Fruit fly (Drosophila melanogaster): ENCODE data around the gene Alg10.
A peak's percentile ranks its signal among the peaks of the same experiment; 100 is the strongest.

Alg10 gene

DNA sequence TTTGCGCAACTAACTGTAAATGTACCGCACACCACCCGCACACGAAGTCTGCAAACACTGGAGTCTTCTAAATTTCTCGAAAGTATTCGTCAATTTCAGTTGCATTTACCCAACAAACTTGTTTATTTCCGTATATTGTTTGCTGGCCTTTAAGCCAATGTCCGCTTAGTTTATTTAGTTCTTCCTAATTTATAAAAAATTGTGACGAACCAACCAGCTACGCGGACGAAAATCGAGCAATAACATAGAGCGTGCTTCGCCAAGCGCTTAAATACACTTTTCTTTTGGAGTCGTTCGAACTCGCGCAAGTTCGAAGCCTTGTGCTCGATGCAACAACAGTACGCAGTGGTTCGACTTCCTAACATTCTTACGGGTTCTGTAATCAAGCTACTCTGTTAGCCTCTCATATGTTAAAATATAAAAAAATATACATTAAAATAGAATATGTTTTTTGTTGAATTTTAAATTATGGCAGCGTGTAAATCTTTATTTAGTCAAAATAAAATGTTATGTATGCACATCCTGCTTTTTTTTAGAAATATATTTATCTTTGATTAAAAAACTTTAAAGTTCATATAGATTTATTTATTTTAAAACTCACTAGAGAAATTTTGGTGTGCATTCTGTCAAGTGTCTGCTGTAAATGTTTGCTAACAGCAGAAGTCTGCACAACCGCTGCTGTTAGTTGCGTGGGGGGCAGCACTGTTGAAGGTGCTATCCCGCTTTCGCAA, 32.7 kb downstream of the Alg10 start, which contains the start of gene GlcAT-P (continued):
- TF ChIP-seq CG11085 (GFP tag; IDR thresholded peaks at IDR 0.05) (0 out of 2 replicates have a peak, but pooled peaks have one; percentile 36), Abd-B (GFP tag; optimal IDR thresholded peaks at IDR 0.05) (no peak), CG17359 (tag; optimal IDR thresholded peaks at IDR 0.05) (peak; percentile 50), CG11696 (GFP tag; IDR thresholded peaks at IDR 0.05) (no peak), Doc3 (GFP tag; IDR thresholded peaks at IDR 0.05; ENCODE audit: partially characterized antibody) (no peak), abd-A (tag; optimal IDR thresholded peaks at IDR 0.05) (no peak), eyg (GFP tag; optimal IDR thresholded peaks at IDR 0.05) (no peak), CG11695 (GFP tag; IDR thresholded peaks at IDR 0.05) (peak; percentile 80), Hr78 (GFP tag; optimal IDR thresholded peaks at IDR 0.05) (peak in 1 of 2 experiments; percentile 26), gce (GFP tag; IDR thresholded peaks at IDR 0.05) (no peak), CG14667 (GFP tag; IDR thresholded peaks at IDR 0.05) (no peak), CG30403 (GFP tag; optimal IDR thresholded peaks at IDR 0.05) (peak; percentile 73), odd (GFP tag; optimal IDR thresholded peaks at IDR 0.05) (peak; percentile 55), Dbx (GFP tag; IDR thresholded peaks at IDR 0.05) (peak; percentile 73), grau (tag; optimal IDR thresholded peaks at IDR 0.05) (peak; percentile 89), da (GFP tag; optimal IDR thresholded peaks at IDR 0.05) (no peak), disco-r (GFP tag; optimal IDR thresholded peaks at IDR 0.05) (no peak), CG3163 (GFP tag; optimal IDR thresholded peaks at IDR 0.05) (no peak), CG2120 (GFP tag; optimal IDR thresholded peaks at IDR 0.05) (peak; percentile 46), shn (GFP tag; optimal IDR thresholded peaks at IDR 0.05) (no peak), Atf6 (GFP tag; IDR thresholded peaks at IDR 0.05) (peak; percentile 76; the same call in 1 of the 2 replicates), vfl (GFP tag; optimal IDR thresholded peaks at IDR 0.05) (no peak), toy (GFP tag; IDR thresholded peaks at IDR 0.05) (no peak), jing (GFP tag; optimal IDR thresholded peaks at IDR 0.05) (no peak), sr (GFP tag; IDR thresholded peaks at IDR 0.05) (no peak), zen (tag; optimal IDR thresholded peaks at IDR 0.05) (peak; percentile 4), CG6765 (GFP tag; optimal IDR thresholded peaks at IDR 0.05) (no peak), Lpt (GFP tag; optimal IDR thresholded peaks at IDR 0.05) (no peak), jigr1 (GFP tag; IDR thresholded peaks at IDR 0.05) (no peak), wek (GFP tag; optimal IDR thresholded peaks at IDR 0.05) (no peak), Sry-δ (GFP tag; optimal IDR thresholded peaks at IDR 0.05) (no peak), E2f2 (GFP tag; IDR thresholded peaks at IDR 0.05) (peak; percentile 50; the same call in 1 of the 2 replicates), B-H1 (GFP tag; IDR thresholded peaks at IDR 0.05) (peak; percentile 59; the same call in 2 of the 3 replicates), Jarid2 (GFP tag; optimal IDR thresholded peaks at IDR 0.05) (peak; percentile 74), YL-1 (GFP tag; optimal IDR thresholded peaks at IDR 0.05) (peak; percentile 13), Xrp1 (GFP tag; IDR thresholded peaks at IDR 0.05) (peak; percentile 74), hb (GFP tag; IDR thresholded peaks at IDR 0.05; ENCODE audit: partially characterized antibody) (no peak), dan (GFP tag; IDR thresholded peaks at IDR 0.05) (no peak), CG7928 (GFP tag; optimal IDR thresholded peaks at IDR 0.05) (no peak), zfh2 (GFP tag; optimal IDR thresholded peaks at IDR 0.05) (no peak), zfh1 (GFP tag; IDR thresholded peaks at IDR 0.05) (no peak), CG17568 (GFP tag; optimal IDR thresholded peaks at IDR 0.05) (no peak), fd96Cb (tag; optimal IDR thresholded peaks at IDR 0.05) (peak; percentile 65), pb (GFP tag; optimal IDR thresholded peaks at IDR 0.05) (no peak), CG6654 (GFP tag; optimal IDR thresholded peaks at IDR 0.05) (peak; percentile 3), CG3995 (GFP tag; optimal IDR thresholded peaks at IDR 0.05) (no peak), Mrtf (GFP tag; IDR thresholded peaks at IDR 0.05) (no peak; the same call in 2 of the 3 replicates), CG11504 (tag; optimal IDR thresholded peaks at IDR 0.05) (peak; percentile 82), gfzf (GFP tag; optimal IDR thresholded peaks at IDR 0.05) (no peak), ara (GFP tag; IDR thresholded peaks at IDR 0.05) (no peak)

All from whole organism, embryonic.